Worm (Caenorhabditis elegans) whole organism, L4/young adult: Measurements from ENCODE around the gene sup-26.

Source experiments
- dao-5 ChIP-seq: sonication (generic microtip); optimal IDR thresholded peaks from 2 replicates; lab custom pipeline; 2016; ENCODE audit warnings: missing genotype, missing genetic modification characterization, moderate library complexity, missing compliant biosample characterization
- him-1 ChIP-seq: sonication (generic microtip); optimal IDR thresholded peaks from 2 replicates; lab custom pipeline; 2016; ENCODE audit warnings: missing genotype, missing genetic modification reagents, missing genetic modification characterization, missing compliant biosample characterization

DNA sequence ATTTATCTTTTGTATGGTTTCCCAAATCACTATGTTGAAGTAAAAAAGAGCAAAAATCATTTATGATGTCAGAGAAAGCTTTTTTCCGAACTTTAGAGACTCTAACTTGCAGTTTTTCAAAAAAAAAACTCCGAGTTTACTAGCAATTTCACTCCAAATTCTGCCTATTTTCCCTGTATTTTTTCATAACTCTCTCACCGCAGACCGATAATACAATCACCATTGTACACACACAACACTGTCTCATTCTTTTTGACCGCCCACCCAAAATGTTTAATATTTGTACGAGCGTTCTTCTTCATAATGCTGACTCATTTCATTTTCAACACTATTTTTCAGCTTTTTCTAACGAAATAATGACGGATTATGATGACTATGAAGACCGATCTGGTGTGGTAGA, 51.2 kb downstream of the sup-26 start, which contains the start of gene F43C1.5:
- TF ChIP-seq him-1 (tag; lab: Kevin White, UChicago) (no peak), dao-5 (tag; lab: Kevin White, UChicago) (no peak)
